Worm (Caenorhabditis elegans) whole organism, L4 larva: ENCODE data around the gene C56G2.4.

Source experiments
- D1046.2 ChIP-seq: fragments of 200-800 bp; sonication (Bioruptor generic); IDR thresholded peaks from 2 replicates; pipeline ENCODE4 v1.3.6; 2022; ENCODE audit warnings: missing genetic modification characterization, missing compliant biosample characterization
- F49E8.2 ChIP-seq: sonication (generic microtip); optimal IDR thresholded peaks from 2 replicates; lab custom pipeline; 2016; ENCODE audit warnings: missing compliant biosample characterization, mild to moderate bottlenecking, missing genetic modification characterization, borderline replicate concordance
- R02D3.7 ChIP-seq: fragments of 150-350 bp; sonication (generic microtip); optimal IDR thresholded peaks from 3 replicates; lab custom pipeline; 2014; ENCODE audit warnings: missing biosample characterization, missing genetic modification characterization
- Y48G9A.11 ChIP-seq: fragments of 200-800 bp; sonication (Bioruptor generic); IDR thresholded peaks from 2 replicates; pipeline ENCODE4 v1.3.6; 2022; ENCODE audit warnings: missing genetic modification reagents, missing genetic modification characterization, missing compliant biosample characterization
- Y5F2A.4 ChIP-seq: fragments of 200-800 bp; sonication (Bioruptor generic); optimal IDR thresholded peaks from 2 replicates; lab custom pipeline; 2018; ENCODE audit warnings: mild to moderate bottlenecking, missing genetic modification characterization, missing compliant biosample characterization
- Y75B8A.6 ChIP-seq: fragments of 200-800 bp; sonication (Bioruptor generic); IDR thresholded peaks from 2 replicates; pipeline ENCODE4 v1.3.6; 2022; ENCODE audit warnings: missing genetic modification reagents, missing genetic modification characterization, missing compliant biosample characterization
- ZK546.5 ChIP-seq, 2 experiments: sonication (generic microtip); optimal IDR thresholded peaks; 2 replicates each; lab custom pipeline; 2017; ENCODE audit warnings: missing biosample characterization in 2 of 2, missing genetic modification characterization in 2 of 2
- aha-1 ChIP-seq: fragments of 150-350 bp; peaks from one replicate; lab custom pipeline; 2014; ENCODE audit warnings: missing biosample characterization, missing genetic modification characterization
- aly-2 ChIP-seq: sonication (generic microtip); optimal IDR thresholded peaks from 2 replicates; lab custom pipeline; 2018; ENCODE audit warnings: missing biosample characterization, missing genetic modification characterization
- ceh-20 ChIP-seq: fragments of 200-800 bp; sonication (Bioruptor generic); IDR thresholded peaks from 2 replicates; pipeline ENCODE4 v1.3.6; 2022; ENCODE audit warnings: missing genetic modification reagents, missing genetic modification characterization, missing compliant biosample characterization
- ceh-62 ChIP-seq: sonication (generic microtip); optimal IDR thresholded peaks from 2 replicates; lab custom pipeline; 2017; ENCODE audit warnings: missing biosample characterization, missing genetic modification characterization
- daf-12 ChIP-seq: fragments of 150-350 bp; optimal IDR thresholded peaks from 2 replicates; lab custom pipeline; 2014; ENCODE audit warnings: missing biosample characterization, missing genetic modification reagents, missing genetic modification characterization
- daf-8 ChIP-seq: fragments of 200-800 bp; sonication (Bioruptor generic); IDR thresholded peaks from 2 replicates; pipeline ENCODE4 v1.3.6; 2022; ENCODE audit warnings: missing genetic modification characterization, missing compliant biosample characterization
- dmd-6 ChIP-seq: fragments of 200-800 bp; sonication (Bioruptor generic); IDR thresholded peaks from 2 replicates; pipeline ENCODE4 v1.3.6; 2022; ENCODE audit warnings: missing genetic modification reagents, missing genetic modification characterization, missing compliant biosample characterization
- duxl-1 ChIP-seq: sonication (generic microtip); optimal IDR thresholded peaks from 2 replicates; lab custom pipeline; 2016; ENCODE audit warnings: mild to moderate bottlenecking, missing genetic modification characterization, moderate library complexity, missing compliant biosample characterization; ENCODE audit not compliant: poor library complexity
- fos-1 ChIP-seq: fragments of 150-350 bp; optimal IDR thresholded peaks from 2 replicates; lab custom pipeline; 2014; ENCODE audit warnings: missing biosample characterization, missing genetic modification characterization
- gei-8 ChIP-seq: fragments of 200-800 bp; sonication (Bioruptor generic); optimal IDR thresholded peaks from 2 replicates; lab custom pipeline; 2018; ENCODE audit warnings: mild to moderate bottlenecking, missing genetic modification characterization, missing compliant biosample characterization
- hlh-11 ChIP-seq: fragments of 200-800 bp; sonication (Bioruptor generic); optimal IDR thresholded peaks from 2 replicates; lab custom pipeline; 2018; ENCODE audit warnings: mild to moderate bottlenecking, missing genetic modification characterization, missing compliant biosample characterization
- lin-15B ChIP-seq: fragments of 150-350 bp; sonication (generic microtip); optimal IDR thresholded peaks from 3 replicates; lab custom pipeline; 2014; ENCODE audit warnings: missing biosample characterization, missing genetic modification characterization
- lir-3 ChIP-seq: sonication (generic microtip); optimal IDR thresholded peaks from 2 replicates; lab custom pipeline; 2016; ENCODE audit warnings: mild to moderate bottlenecking, missing genetic modification characterization, missing compliant biosample characterization
- madf-9 ChIP-seq: fragments of 200-800 bp; sonication (Bioruptor generic); conservative IDR thresholded peaks from 2 replicates; pipeline ENCODE4 v1.3.6; 2022; ENCODE audit warnings: missing genetic modification reagents, missing genetic modification characterization, missing compliant biosample characterization
- mdl-1 ChIP-seq, 2 experiments: fragments of 150-350 bp in 1 of 2; sonication (generic microtip) in 1 of 2; optimal IDR thresholded peaks; 2 replicates each; lab custom pipeline; 2014 to 2017; ENCODE audit warnings: missing biosample characterization in 2 of 2, missing genetic modification characterization in 2 of 2
- nhr-111 ChIP-seq: fragments of 200-800 bp; sonication (Bioruptor generic); optimal IDR thresholded peaks from 2 replicates; lab custom pipeline; 2018; ENCODE audit warnings: mild to moderate bottlenecking, missing genetic modification characterization, missing compliant biosample characterization
- nhr-25 ChIP-seq: sonication (generic microtip); optimal IDR thresholded peaks from 2 replicates; lab custom pipeline; 2017; ENCODE audit warnings: missing genetic modification characterization, mild to moderate bottlenecking, missing compliant biosample characterization, antibody characterized with exemption, moderate library complexity, borderline replicate concordance; ENCODE audit not compliant: insufficient read depth
- nhr-28 ChIP-seq: fragments of 150-350 bp; optimal IDR thresholded peaks from 2 replicates; lab custom pipeline; 2014; ENCODE audit warnings: missing biosample characterization, missing genetic modification characterization
- nhr-48 ChIP-seq: sonication (generic microtip); optimal IDR thresholded peaks from 2 replicates; lab custom pipeline; 2016; ENCODE audit warnings: mild to moderate bottlenecking, missing genetic modification characterization, missing compliant biosample characterization
- nhr-6 ChIP-seq: fragments of 150-350 bp; optimal IDR thresholded peaks from 2 replicates; lab custom pipeline; 2014; ENCODE audit warnings: missing biosample characterization, missing genetic modification characterization
- pqm-1 ChIP-seq: sonication (generic microtip); optimal IDR thresholded peaks from 2 replicates; lab custom pipeline; 2017; ENCODE audit warnings: missing biosample characterization, missing genetic modification characterization
- rbr-2 ChIP-seq: sonication (generic microtip); optimal IDR thresholded peaks from 2 replicates; lab custom pipeline; 2016; ENCODE audit warnings: missing genotype, missing genetic modification characterization, missing compliant biosample characterization
- set-16 ChIP-seq: fragments of 200-800 bp; sonication (Bioruptor generic); IDR thresholded peaks from 2 replicates; pipeline ENCODE4 v1.3.6; 2022; ENCODE audit warnings: missing genetic modification reagents, missing genetic modification characterization, missing compliant biosample characterization
- skn-1 ChIP-seq: fragments of 150-350 bp; optimal IDR thresholded peaks from 2 replicates; lab custom pipeline; 2014; ENCODE audit warnings: missing biosample characterization, missing genetic modification characterization
- snpc-1.2 ChIP-seq: fragments of 200-800 bp; sonication (Bioruptor generic); IDR thresholded peaks from 2 replicates; pipeline ENCODE4 v1.3.6; 2022; ENCODE audit warnings: missing genetic modification reagents, missing genetic modification characterization, missing compliant biosample characterization
- spr-3 ChIP-seq: fragments of 200-800 bp; sonication (Bioruptor generic); optimal IDR thresholded peaks from 2 replicates; lab custom pipeline; 2018; ENCODE audit warnings: mild to moderate bottlenecking, missing genetic modification characterization, missing compliant biosample characterization
- unc-130 ChIP-seq: sonication (generic microtip); optimal IDR thresholded peaks from 2 replicates; lab custom pipeline; 2016; ENCODE audit warnings: missing genetic modification reagents, missing genetic modification characterization, missing compliant biosample characterization
- unc-62 ChIP-seq, 3 experiments: fragments of 150-350 bp in 1 of 3; sonication (generic microtip); optimal IDR thresholded peaks in 2 of 3; peaks in 1 of 3; 1 replicate in 1 of 3; 2 replicates in 2 of 3; lab custom pipeline; 2014 to 2017; ENCODE audit warnings: missing biosample characterization in 3 of 3, missing genetic modification characterization in 3 of 3, missing genetic modification reagents in 3 of 3, missing genotype in 1 of 3
- vab-7 ChIP-seq: fragments of 200-800 bp; sonication (Bioruptor generic); IDR thresholded peaks from 2 replicates; pipeline ENCODE4 v1.3.6; 2022; ENCODE audit warnings: missing genetic modification reagents, missing genetic modification characterization, missing compliant biosample characterization
- zag-1 ChIP-seq: fragments of 150-350 bp; optimal IDR thresholded peaks from 2 replicates; lab custom pipeline; 2014; ENCODE audit warnings: missing biosample characterization, missing genetic modification characterization
- zfp-2 ChIP-seq: sonication (generic microtip); optimal IDR thresholded peaks from 2 replicates; lab custom pipeline; 2016; ENCODE audit warnings: mild to moderate bottlenecking, missing genetic modification characterization, missing compliant biosample characterization
- zfp-3 ChIP-seq: fragments of 200-800 bp; sonication (Bioruptor generic); conservative IDR thresholded peaks from 2 replicates; pipeline ENCODE4 v1.3.6; 2022; ENCODE audit warnings: missing genetic modification reagents, missing genetic modification characterization, missing compliant biosample characterization
- zip-11 ChIP-seq: fragments of 200-800 bp; sonication (Bioruptor generic); IDR thresholded peaks from 2 replicates; pipeline ENCODE4 v1.3.6; 2022; ENCODE audit warnings: missing genetic modification characterization, missing compliant biosample characterization
- ztf-7 ChIP-seq: fragments of 150-350 bp; optimal IDR thresholded peaks from 2 replicates; lab custom pipeline; 2014; ENCODE audit warnings: missing biosample characterization, missing genetic modification characterization

C56G2.4 gene

ce11 chrIII:6303114-6303647, 28.4 kb upstream of the C56G2.4 start, which contains the start of gene F47D12.9 (continued):
- TF ChIP-seq snpc-1.2 (no peak), nhr-48 (tag; lab: Kevin White, UChicago) (peak; percentile 71), Y48G9A.11 (GFP tag; lab: Robert Waterston, UW) (no peak), dmd-6 (GFP tag; lab: Robert Waterston, UW) (peak; percentile 73; the same call in 1 of the 2 replicates), D1046.2 (GFP tag; lab: Robert Waterston, UW) (no peak), zfp-3 (0 out of 2 replicates have a peak, but pooled peaks have one; percentile 5), rbr-2 (tag; lab: Kevin White, UChicago) (peak; percentile 56), spr-3 (GFP tag; lab: Kevin White, UChicago) (no peak), unc-62 (GFP tag; optimal IDR thresholded peaks at IDR 0.05 in 1 of 2; lab: Kevin White, UChicago) (peak in 1 of 2 experiments; percentile 80), unc-62 (tag; optimal IDR thresholded peaks at IDR 0.05; lab: Kevin White, UChicago) (no peak), nhr-28 (tag; lab: Kevin White, UChicago) (peak; percentile 84), ceh-20 (peak; percentile 72), zip-11 (GFP tag; lab: Robert Waterston, UW) (no peak), duxl-1 (tag; lab: Kevin White, UChicago) (no peak), Y5F2A.4 (no peak), mdl-1 (tag; optimal IDR thresholded peaks at IDR 0.05; lab: Kevin White, UChicago) (peak; percentile 26 to 85), fos-1 (tag; lab: Kevin White, UChicago) (no peak), aly-2 (no peak), daf-12 (tag; lab: Kevin White, UChicago) (no peak), nhr-6 (tag; lab: Kevin White, UChicago) (peak; percentile 89), gei-8 (GFP tag; lab: Kevin White, UChicago) (peak; percentile 32), zfp-2 (tag; lab: Kevin White, UChicago) (no peak), zag-1 (no peak), vab-7 (GFP tag; lab: Robert Waterston, UW) (no peak), pqm-1 (tag; lab: Kevin White, UChicago) (peak; percentile 45), set-16 (peak; percentile 18; the same call in 1 of the 2 replicates), lin-15B (tag; lab: Kevin White, UChicago) (no peak)
- TF ChIP-seq, all 104 proteins: peak for 39

ce11 chrIII:6303787-6304186, 27.7 kb upstream of the C56G2.4 start:
- TF ChIP-seq nhr-111 (GFP tag; lab: Kevin White, UChicago): no peak
- no peak for TF ChIP-seq nhr-28 (tag; lab: Kevin White, UChicago)
- no peak for TF ChIP-seq F49E8.2 (tag; lab: Kevin White, UChicago)
- no peak for TF ChIP-seq nhr-25
- no peak for TF ChIP-seq rbr-2 (tag; lab: Kevin White, UChicago)
- no peak for TF ChIP-seq ztf-7 (tag; lab: Kevin White, UChicago)
- TF ChIP-seq R02D3.7 (tag; lab: Kevin White, UChicago): no peak
- no peak for TF ChIP-seq Y75B8A.6 (GFP tag; lab: Robert Waterston, UW)
- no peak for TF ChIP-seq set-16
- TF ChIP-seq daf-8 (GFP tag; lab: Robert Waterston, UW): no peak
- TF ChIP-seq skn-1 (tag; lab: Kevin White, UChicago): no peak
- no peak for TF ChIP-seq ceh-62
- TF ChIP-seq unc-130 (GFP tag; lab: Kevin White, UChicago): no peak
- TF ChIP-seq hlh-11 (tag; lab: Kevin White, UChicago): no peak
- TF ChIP-seq aha-1 (tag; lab: Kevin White, UChicago): no peak
- TF ChIP-seq ZK546.5 (tag; optimal IDR thresholded peaks at IDR 0.05; lab: Kevin White, UChicago): no peak
- no peak for TF ChIP-seq madf-9 (GFP tag; lab: Robert Waterston, UW)
- no peak for TF ChIP-seq lir-3
- no peak for TF ChIP-seq unc-62 (GFP tag; optimal IDR thresholded peaks at IDR 0.05 in 1 of 2; lab: Kevin White, UChicago)
- TF ChIP-seq unc-62 (tag; optimal IDR thresholded peaks at IDR 0.05; lab: Kevin White, UChicago): no peak
